Worm (Caenorhabditis elegans): Measurements from ENCODE around the gene srd-41.

DNA sequence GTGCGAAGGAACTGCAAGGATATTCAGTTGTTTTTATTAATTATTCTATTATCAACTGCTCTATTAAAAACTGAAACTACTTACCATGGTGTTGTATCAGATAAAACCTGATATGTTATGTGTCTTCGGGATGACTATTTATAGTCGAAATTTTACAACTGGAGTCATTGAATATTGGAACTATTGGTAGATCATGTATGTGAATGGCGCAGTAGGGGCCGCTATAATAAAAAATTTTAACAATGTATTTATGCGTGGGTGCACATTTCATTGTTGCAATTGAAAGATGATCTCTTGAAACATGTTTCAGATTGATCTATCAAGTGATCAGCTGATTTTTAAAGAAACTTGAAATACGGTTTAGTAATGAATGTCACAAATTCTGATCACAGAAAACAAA lies 32.4 kb downstream of the srd-41 start, which contains the start of gene nspc-14:
- TF ChIP-seq mdl-1 (tag; optimal IDR thresholded peaks at IDR 0.05) (no peak), ama-1 (optimal IDR thresholded peaks at IDR 0.05) (no peak)

Data from whole organism, L3 larva.